Fruit fly (Drosophila melanogaster): ENCODE results near the gene Ten-a.

The Ten-a gene

DNA sequence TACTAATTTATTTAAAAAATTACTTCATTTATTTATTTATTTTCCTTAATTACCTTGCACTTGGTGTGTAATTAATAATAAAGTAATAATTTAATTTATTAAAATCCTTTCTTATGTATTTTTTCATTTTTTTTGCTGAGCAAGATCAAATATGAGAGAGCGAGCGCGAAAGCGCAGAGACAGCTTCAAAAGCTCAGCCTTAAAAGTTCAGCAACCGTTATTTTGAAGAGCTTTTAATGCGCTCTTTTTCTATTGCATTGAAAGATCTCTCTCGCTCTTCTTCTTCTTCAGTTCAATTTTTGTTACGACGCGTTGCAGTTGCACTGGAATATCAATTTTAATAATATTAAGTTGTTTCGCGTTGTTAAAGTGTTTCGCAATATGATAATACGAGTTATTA is at the start of gene Ten-a:
Gene Ten-a (plus strand): TSS at position 301 of the 400 bp plus-strand sequence.
- TF ChIP-seq Elba2 (GFP tag; optimal IDR thresholded peaks at IDR 0.05): no peak
- TF ChIP-seq tna (GFP tag; IDR thresholded peaks at IDR 0.05; ENCODE audit: partially characterized antibody): no peak
- peak; percentile 27 for TF ChIP-seq CG5180 (GFP tag; optimal IDR thresholded peaks at IDR 0.05)
- TF ChIP-seq CG17912 (GFP tag; optimal IDR thresholded peaks at IDR 0.05): no peak
- no peak for TF ChIP-seq B-H2 (GFP tag; optimal IDR thresholded peaks at IDR 0.05)
- no peak for TF ChIP-seq Hmr (GFP tag; optimal IDR thresholded peaks at IDR 0.05)
- peak in 1 of 2 experiments; percentile 12 for TF ChIP-seq Trl (optimal IDR thresholded peaks at IDR 0.05)
- TF ChIP-seq Trl (GFP tag; optimal IDR thresholded peaks at IDR 0.05): no peak
- TF ChIP-seq CG1602 (GFP tag; optimal IDR thresholded peaks at IDR 0.05): no peak
- TF ChIP-seq MTF-1 (GFP tag; optimal IDR thresholded peaks at IDR 0.05; ENCODE audit: borderline replicate concordance): no peak
- TF ChIP-seq CG11504 (tag; optimal IDR thresholded peaks at IDR 0.05): no peak
- no peak for TF ChIP-seq gfzf (GFP tag; optimal IDR thresholded peaks at IDR 0.05)
- no peak for TF ChIP-seq sob (GFP tag; IDR thresholded peaks at IDR 0.05)

DNA sequence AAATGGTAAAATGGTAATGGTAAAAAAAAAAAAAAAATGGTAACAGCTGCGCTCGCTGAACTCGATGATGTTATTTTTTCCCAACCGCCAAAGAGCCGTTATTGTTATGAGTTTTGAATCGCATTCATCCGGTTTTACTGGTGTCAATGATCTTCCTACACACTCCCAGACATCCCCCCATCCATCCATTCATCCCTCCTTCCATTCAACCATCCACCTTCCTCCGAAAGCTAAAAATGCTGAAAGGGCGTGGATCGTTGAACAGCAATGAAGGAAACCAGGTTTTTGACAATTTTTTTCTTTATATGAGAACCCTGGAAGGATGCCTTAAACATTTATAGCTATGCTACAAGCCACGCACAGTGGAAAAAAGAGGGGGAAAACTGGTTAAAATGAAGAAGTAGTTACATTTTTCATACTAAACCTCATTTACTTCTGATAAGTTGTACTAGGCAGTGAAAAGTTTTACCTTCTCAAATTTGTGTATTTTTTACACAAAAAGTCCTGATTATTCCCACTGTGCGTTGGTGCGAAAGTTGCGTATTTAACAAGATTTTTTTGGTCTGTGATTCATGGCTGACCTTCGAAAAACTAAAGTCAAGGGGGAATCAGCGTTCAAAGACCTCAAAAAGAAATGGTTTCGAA is 43.4 kb upstream of the Ten-a start:
- TF ChIP-seq sens (GFP tag) (peak; percentile 81), Ets65A (GFP tag) (peak; percentile 51), sens-2 (GFP tag; IDR thresholded peaks at IDR 0.05) (0 out of 2 replicates have a peak, but pooled peaks have one; percentile 18), CG2712 (tag; optimal IDR thresholded peaks at IDR 0.05) (peak; percentile 15), slp2 (GFP tag; optimal IDR thresholded peaks at IDR 0.05) (no peak), Kr (GFP tag; optimal IDR thresholded peaks at IDR 0.05) (no peak), gcm2 (GFP tag; optimal IDR thresholded peaks at IDR 0.05) (no peak), Med (GFP tag) (peak; percentile 70), pfk (GFP tag; optimal IDR thresholded peaks at IDR 0.05) (no peak), BEAF-32 (GFP tag; optimal IDR thresholded peaks at IDR 0.05) (no peak), kay (GFP tag; optimal IDR thresholded peaks at IDR 0.05) (no peak), sima (GFP tag; optimal IDR thresholded peaks at IDR 0.05) (no peak), CG17359 (tag; optimal IDR thresholded peaks at IDR 0.05) (peak; percentile 35), CG30403 (GFP tag; optimal IDR thresholded peaks at IDR 0.05) (peak; percentile 10), nom (GFP tag; optimal IDR thresholded peaks at IDR 0.05) (peak; percentile 25), CG4820 (GFP tag; optimal IDR thresholded peaks at IDR 0.05) (no peak), phol (tag; optimal IDR thresholded peaks at IDR 0.05) (peak; percentile 21), CG10979 (tag; optimal IDR thresholded peaks at IDR 0.05) (peak; percentile 16), CG13424 (tag; optimal IDR thresholded peaks at IDR 0.05) (no peak), ranshi (GFP tag; IDR thresholded peaks at IDR 0.05) (no peak), PHDP (tag; optimal IDR thresholded peaks at IDR 0.05) (peak; percentile 20), Xrp1 (GFP tag; IDR thresholded peaks at IDR 0.05) (peak; percentile 52), Oli (tag; optimal IDR thresholded peaks at IDR 0.05) (peak; percentile 30), ATbp (GFP tag; optimal IDR thresholded peaks at IDR 0.05) (peak; percentile 28), Blimp-1 (GFP tag; optimal IDR thresholded peaks at IDR 0.05) (peak; percentile 9), ci (GFP tag; IDR thresholded peaks at IDR 0.05) (0 out of 3 replicates have a peak, but pooled peaks have one; percentile 46), CG4424 (GFP tag; optimal IDR thresholded peaks at IDR 0.05) (no peak), CG4617 (GFP tag; optimal IDR thresholded peaks at IDR 0.05; ENCODE audit: borderline replicate concordance) (no peak), CG16779 (GFP tag; IDR thresholded peaks at IDR 0.05) (no peak), Sox102F (GFP tag; optimal IDR thresholded peaks at IDR 0.05) (peak; percentile 48), mam (GFP tag; optimal IDR thresholded peaks at IDR 0.05) (no peak), row (GFP tag; IDR thresholded peaks at IDR 0.05) (0 out of 3 replicates have a peak, but pooled peaks have one; percentile 23), CG4707 (GFP tag; optimal IDR thresholded peaks at IDR 0.05) (peak; percentile 40), Drgx (GFP tag; IDR thresholded peaks at IDR 0.05) (0 out of 2 replicates have a peak, but pooled peaks have one; percentile 19), Myb (GFP tag; optimal IDR thresholded peaks at IDR 0.05) (no peak), bsh (GFP tag; optimal IDR thresholded peaks at IDR 0.05) (peak in 1 of 2 experiments; percentile 34)
